Fruit fly (Drosophila melanogaster): ENCODE data around the gene G6P.

The G6P gene

dm6 chr2L:2765659-2766373 is 49.7 kb downstream of the G6P start, which contains the start of the genes Snx21 and aph-1:
Gene Snx21 (minus strand): TSS chr2L:2765665.
Gene aph-1 (plus strand): TSS chr2L:2766233.
- TF ChIP-seq Myc (optimal IDR thresholded peaks at IDR 0.05) (peak; percentile 34), ey (GFP tag; optimal IDR thresholded peaks at IDR 0.05) (peak; percentile 90), CG32264 (GFP tag; optimal IDR thresholded peaks at IDR 0.05) (peak; percentile 66), Sp1 (GFP tag; optimal IDR thresholded peaks at IDR 0.05) (peak; percentile 93), Dfd (GFP tag; optimal IDR thresholded peaks at IDR 0.05) (no peak), Hr78 (GFP tag; optimal IDR thresholded peaks at IDR 0.05) (no peak), Jra (GFP tag; optimal IDR thresholded peaks at IDR 0.05) (peak; percentile 69), tai (GFP tag; optimal IDR thresholded peaks at IDR 0.05) (no peak), HLH106 (tag; optimal IDR thresholded peaks at IDR 0.05) (peak; percentile 94), usp (GFP tag; optimal IDR thresholded peaks at IDR 0.05) (no peak), CrebA (GFP tag; optimal IDR thresholded peaks at IDR 0.05; ENCODE audit: borderline replicate concordance) (no peak), psq (GFP tag; optimal IDR thresholded peaks at IDR 0.05) (peak; percentile 85), Dif (GFP tag; optimal IDR thresholded peaks at IDR 0.05; ENCODE audit: partially characterized antibody) (no peak), dmrt93B (GFP tag; optimal IDR thresholded peaks at IDR 0.05) (peak; percentile 82), N (GFP tag; optimal IDR thresholded peaks at IDR 0.05) (no peak), h (GFP tag; optimal IDR thresholded peaks at IDR 0.05) (peak; percentile 88), OdsH (GFP tag; optimal IDR thresholded peaks at IDR 0.05) (peak; percentile 89), Rel (GFP tag; optimal IDR thresholded peaks at IDR 0.05) (peak; percentile 91), Rel (tag; optimal IDR thresholded peaks at IDR 0.05) (peak; percentile 89), jim (GFP tag; optimal IDR thresholded peaks at IDR 0.05) (peak; percentile 16), CG9705 (GFP tag; optimal IDR thresholded peaks at IDR 0.05) (peak; percentile 89), dsf (GFP tag; optimal IDR thresholded peaks at IDR 0.05; ENCODE audit: borderline replicate concordance) (peak; percentile 67), rgr (GFP tag; optimal IDR thresholded peaks at IDR 0.05) (peak; percentile 91), Mio (GFP tag; optimal IDR thresholded peaks at IDR 0.05) (peak; percentile 56), sv (GFP tag; optimal IDR thresholded peaks at IDR 0.05) (peak; percentile 83), woc (GFP tag; optimal IDR thresholded peaks at IDR 0.05) (peak; percentile 98), Hr83 (GFP tag; optimal IDR thresholded peaks at IDR 0.05; ENCODE audit: poor library complexity, severe bottlenecking) (peak; percentile 66), br (GFP tag; optimal IDR thresholded peaks at IDR 0.05) (peak; percentile 87), fru (GFP tag; optimal IDR thresholded peaks at IDR 0.05) (peak; percentile 90), Hnf4 (GFP tag; optimal IDR thresholded peaks at IDR 0.05) (peak; percentile 87), foxo (GFP tag; optimal IDR thresholded peaks at IDR 0.05) (peak in 1 of 2 experiments; percentile 93)
